Fruit fly (Drosophila melanogaster): Measurements from ENCODE around the gene CG42367.

CG42367 gene

DNA sequence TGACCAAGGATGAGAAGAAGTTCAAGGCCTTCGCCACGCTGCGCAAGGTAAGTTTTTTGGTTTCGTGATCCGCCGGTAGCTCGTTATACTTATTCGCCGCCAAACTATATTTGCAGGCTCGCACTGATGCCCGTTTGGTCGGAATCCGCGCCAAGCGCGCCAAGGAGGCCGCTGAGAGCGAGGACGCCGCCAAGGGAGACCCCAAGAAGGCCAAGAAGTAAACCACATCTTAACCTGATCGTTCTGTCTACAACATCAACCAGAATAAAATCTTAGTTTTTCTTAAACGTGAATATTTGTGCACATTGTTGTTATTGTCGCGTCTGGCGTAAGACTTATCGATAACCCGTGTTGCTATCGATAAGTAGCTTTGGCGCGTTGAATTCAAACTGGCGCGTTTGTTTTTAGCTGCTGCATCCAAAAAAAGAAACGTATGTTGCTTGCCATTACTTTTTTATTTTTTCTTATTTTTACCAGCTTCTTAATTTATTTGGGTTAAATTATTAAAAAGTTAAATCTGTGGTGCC lies 37.9 kb downstream of the CG42367 start (continued):
- TF ChIP-seq CG4360 (GFP tag; IDR thresholded peaks at IDR 0.05) (peak; percentile 42; the same call in 1 of the 2 replicates), vnd (GFP tag; IDR thresholded peaks at IDR 0.05; ENCODE audit: partially characterized antibody) (no peak), tgo (GFP tag; IDR thresholded peaks at IDR 0.05) (no peak), Deaf1 (tag; optimal IDR thresholded peaks at IDR 0.05) (no peak), ara (GFP tag; IDR thresholded peaks at IDR 0.05) (no peak), fd3F (GFP tag; optimal IDR thresholded peaks at IDR 0.05) (no peak), tna (GFP tag; IDR thresholded peaks at IDR 0.05; ENCODE audit: partially characterized antibody) (peak; percentile 31), E2f2 (GFP tag; IDR thresholded peaks at IDR 0.05) (peak; percentile 89), ato (GFP tag; IDR thresholded peaks at IDR 0.05; ENCODE audit: partially characterized antibody) (peak; percentile 70), HHEX (GFP tag; optimal IDR thresholded peaks at IDR 0.05) (no peak), stwl (tag; optimal IDR thresholded peaks at IDR 0.05) (peak; percentile 6), CG13287 (GFP tag; IDR thresholded peaks at IDR 0.05; ENCODE audit: partially characterized antibody) (peak; percentile 76), CG3065 (GFP tag; optimal IDR thresholded peaks at IDR 0.05) (no peak), bbx (GFP tag; IDR thresholded peaks at IDR 0.05; ENCODE audit: partially characterized antibody) (0 out of 2 replicates have a peak, but pooled peaks have one; percentile 27), pros (GFP tag; optimal IDR thresholded peaks at IDR 0.05) (no peak), p53 (GFP tag; optimal IDR thresholded peaks at IDR 0.05) (no peak), Doc3 (GFP tag; IDR thresholded peaks at IDR 0.05; ENCODE audit: partially characterized antibody) (0 out of 3 replicates have a peak, but pooled peaks have one; percentile 28), Aef1 (GFP tag; IDR thresholded peaks at IDR 0.05) (no peak), CG9876 (GFP tag; optimal IDR thresholded peaks at IDR 0.05) (no peak), nmo (GFP tag; optimal IDR thresholded peaks at IDR 0.05) (no peak), Dll (GFP tag; IDR thresholded peaks at IDR 0.05; ENCODE audit: partially characterized antibody) (peak; percentile 72), tin (GFP tag; optimal IDR thresholded peaks at IDR 0.05) (no peak), CG1602 (GFP tag; optimal IDR thresholded peaks at IDR 0.05) (no peak), fu2 (GFP tag; optimal IDR thresholded peaks at IDR 0.05) (no peak), toy (GFP tag; IDR thresholded peaks at IDR 0.05) (no peak), CG3407 (GFP tag; optimal IDR thresholded peaks at IDR 0.05) (no peak), Med (GFP tag) (peak; percentile 70), zfh1 (GFP tag; IDR thresholded peaks at IDR 0.05) (no peak; the same call in 2 of the 3 replicates), amos (GFP tag; IDR thresholded peaks at IDR 0.05; ENCODE audit: partially characterized antibody) (peak; percentile 27; the same call in 1 of the 2 replicates), hb (GFP tag; IDR thresholded peaks at IDR 0.05; ENCODE audit: partially characterized antibody) (0 out of 3 replicates have a peak, but pooled peaks have one; percentile 31), ranshi (GFP tag; IDR thresholded peaks at IDR 0.05) (no peak), cato (GFP tag; optimal IDR thresholded peaks at IDR 0.05; ENCODE audit: borderline replicate concordance) (no peak), chinmo (GFP tag; IDR thresholded peaks at IDR 0.05; ENCODE audit: partially characterized antibody) (0 out of 4 replicates have a peak, but pooled peaks have one; percentile 53), Bteb2 (GFP tag; optimal IDR thresholded peaks at IDR 0.05) (no peak), Meics (GFP tag; optimal IDR thresholded peaks at IDR 0.05) (no peak), Scr (GFP tag; IDR thresholded peaks at IDR 0.05; ENCODE audit: partially characterized antibody) (peak; percentile 50), Dref (GFP tag; IDR thresholded peaks at IDR 0.05) (peak; percentile 83), pita (GFP tag; optimal IDR thresholded peaks at IDR 0.05) (no peak), CG7963 (GFP tag; IDR thresholded peaks at IDR 0.05; ENCODE audit: partially characterized antibody) (peak; percentile 46; the same call in 1 of the 3 replicates), sna (GFP tag; IDR thresholded peaks at IDR 0.05; ENCODE audit: partially characterized antibody) (peak; percentile 71), dysf (GFP tag; IDR thresholded peaks at IDR 0.05) (no peak), CG10209 (GFP tag; optimal IDR thresholded peaks at IDR 0.05) (no peak), CG11560 (tag; IDR thresholded peaks at IDR 0.05) (no peak), Jarid2 (GFP tag; optimal IDR thresholded peaks at IDR 0.05) (no peak), mld (GFP tag; IDR thresholded peaks at IDR 0.05; ENCODE audit: partially characterized antibody) (peak; percentile 68; the same call in 2 of the 3 replicates), slbo (GFP tag; IDR thresholded peaks at IDR 0.05) (no peak), HLH4C (GFP tag; IDR thresholded peaks at IDR 0.05; ENCODE audit: partially characterized antibody) (peak; percentile 65), CG8359 (GFP tag; optimal IDR thresholded peaks at IDR 0.05; ENCODE audit: borderline replicate concordance) (no peak)

Measured in whole organism, embryonic.